Worm (Caenorhabditis elegans) whole organism, mixed stage, embryonic: Measurements from ENCODE around the gene C26F1.3.

Source experiments
- M03D4.4 ChIP-seq: sonication (generic microtip); optimal IDR thresholded peaks from 2 replicates; lab custom pipeline; 2017; ENCODE audit warnings: mild to moderate bottlenecking, missing genetic modification characterization, missing compliant biosample characterization
- bed-3 ChIP-seq: fragments of 200-800 bp; sonication (Bioruptor generic); optimal IDR thresholded peaks from 3 replicates; lab custom pipeline; 2018; ENCODE audit warnings: mild to moderate bottlenecking, missing genetic modification characterization, moderate library complexity, missing compliant biosample characterization
- blmp-1 ChIP-seq: fragments of 150-350 bp; optimal IDR thresholded peaks from 2 replicates; lab custom pipeline; 2014; ENCODE audit warnings: missing biosample characterization, missing genetic modification characterization
- ceh-39 ChIP-seq: fragments of 150-350 bp; optimal IDR thresholded peaks from 2 replicates; lab custom pipeline; 2014; ENCODE audit warnings: missing biosample characterization, missing genetic modification characterization
- ceh-43 ChIP-seq: fragments of 200-800 bp; sonication (Bioruptor generic); optimal IDR thresholded peaks from 2 replicates; lab custom pipeline; 2018; ENCODE audit warnings: mild to moderate bottlenecking, missing genetic modification characterization, moderate library complexity, missing compliant biosample characterization
- ceh-83 ChIP-seq: fragments of 200-800 bp; sonication (Bioruptor generic); optimal IDR thresholded peaks from 2 replicates; lab custom pipeline; 2018; ENCODE audit warnings: mild to moderate bottlenecking, missing genetic modification characterization, missing compliant biosample characterization
- ces-1 ChIP-seq: fragments of 150-350 bp; optimal IDR thresholded peaks from 2 replicates; lab custom pipeline; 2014; ENCODE audit warnings: missing biosample characterization, missing genetic modification reagents, missing genetic modification characterization
- cnd-1 ChIP-seq: fragments of 200-800 bp; sonication (Bioruptor generic); optimal IDR thresholded peaks from 2 replicates; lab custom pipeline; 2018; ENCODE audit warnings: mild to moderate bottlenecking, missing genetic modification characterization, missing compliant biosample characterization
- drap-1 ChIP-seq: fragments of 200-800 bp; sonication (Bioruptor generic); optimal IDR thresholded peaks from 3 replicates; lab custom pipeline; 2018; ENCODE audit warnings: mild to moderate bottlenecking, missing genetic modification characterization, missing compliant biosample characterization
- elt-3 ChIP-seq: fragments of 150-350 bp; optimal IDR thresholded peaks from 2 replicates; lab custom pipeline; 2014; ENCODE audit warnings: missing biosample characterization, missing genetic modification characterization
- flh-1 ChIP-seq: fragments of 200-800 bp; sonication (Bioruptor generic); optimal IDR thresholded peaks from 2 replicates; lab custom pipeline; 2018; ENCODE audit warnings: mild to moderate bottlenecking, missing genetic modification characterization, moderate library complexity, missing compliant biosample characterization
- ham-2 ChIP-seq: fragments of 200-800 bp; sonication (Bioruptor generic); optimal IDR thresholded peaks from 2 replicates; lab custom pipeline; 2018; ENCODE audit warnings: mild to moderate bottlenecking, missing genetic modification characterization, missing compliant biosample characterization
- lin-13 ChIP-seq: fragments of 150-350 bp; optimal IDR thresholded peaks from 2 replicates; lab custom pipeline; 2014; ENCODE audit warnings: missing biosample characterization, missing genetic modification characterization
- lin-32 ChIP-seq: fragments of 200-800 bp; sonication (Bioruptor generic); optimal IDR thresholded peaks from 2 replicates; lab custom pipeline; 2018; ENCODE audit warnings: mild to moderate bottlenecking, missing genetic modification characterization, missing compliant biosample characterization
- lsy-2 ChIP-seq: fragments of 150-350 bp; optimal IDR thresholded peaks from 2 replicates; lab custom pipeline; 2014; ENCODE audit warnings: missing biosample characterization, missing genetic modification characterization
- mab-5 ChIP-seq: fragments of 150-350 bp; optimal IDR thresholded peaks from 2 replicates; lab custom pipeline; 2014; ENCODE audit warnings: missing biosample characterization, missing genetic modification characterization
- mep-1 ChIP-seq: fragments of 150-350 bp; optimal IDR thresholded peaks from 2 replicates; lab custom pipeline; 2017; ENCODE audit warnings: missing biosample characterization, missing genetic modification reagents, missing genetic modification characterization, inconsistent platforms
- mls-2 ChIP-seq: sonication (generic microtip); optimal IDR thresholded peaks from 2 replicates; lab custom pipeline; 2016; ENCODE audit warnings: mild to moderate bottlenecking, missing genetic modification characterization, moderate library complexity, missing compliant biosample characterization
- nhr-2 ChIP-seq: fragments of 150-350 bp; optimal IDR thresholded peaks from 2 replicates; lab custom pipeline; 2014; ENCODE audit warnings: missing biosample characterization, missing genetic modification characterization
- nhr-237 ChIP-seq: fragments of 150-350 bp; optimal IDR thresholded peaks from 2 replicates; lab custom pipeline; 2014; ENCODE audit warnings: missing biosample characterization, missing genetic modification characterization
- nhr-28 ChIP-seq: fragments of 150-350 bp; optimal IDR thresholded peaks from 2 replicates; lab custom pipeline; 2014; ENCODE audit warnings: missing biosample characterization, missing genetic modification characterization
- nhr-76 ChIP-seq: sonication (generic microtip); optimal IDR thresholded peaks from 2 replicates; lab custom pipeline; 2017; ENCODE audit warnings: missing biosample characterization, missing genetic modification characterization
- pha-4 ChIP-seq: fragments of 150-350 bp; optimal IDR thresholded peaks from 2 replicates; lab custom pipeline; 2018; ENCODE audit warnings: missing biosample characterization, missing genetic modification reagents, missing genetic modification characterization
- sem-2 ChIP-seq: fragments of 200-800 bp; sonication (Bioruptor generic); optimal IDR thresholded peaks from 2 replicates; lab custom pipeline; 2018; ENCODE audit warnings: mild to moderate bottlenecking, missing genetic modification characterization, missing compliant biosample characterization
- snpc-4 ChIP-seq: fragments of 150-350 bp; optimal IDR thresholded peaks from 2 replicates; lab custom pipeline; 2014; ENCODE audit warnings: missing biosample characterization, missing genetic modification characterization
- sptf-1 ChIP-seq: sonication (generic microtip); optimal IDR thresholded peaks from 2 replicates; lab custom pipeline; 2017; ENCODE audit warnings: mild to moderate bottlenecking, missing genetic modification characterization, moderate library complexity, missing compliant biosample characterization
- tbx-8 ChIP-seq: fragments of 200-800 bp; sonication (Bioruptor generic); optimal IDR thresholded peaks from 2 replicates; lab custom pipeline; 2018; ENCODE audit warnings: mild to moderate bottlenecking, missing genetic modification characterization, moderate library complexity, missing compliant biosample characterization
- unc-120 ChIP-seq: sonication (generic microtip); optimal IDR thresholded peaks from 2 replicates; lab custom pipeline; 2017; ENCODE audit warnings: missing genetic modification characterization, missing compliant biosample characterization; ENCODE audit not compliant: poor library complexity, severe bottlenecking
- unc-39 ChIP-seq: fragments of 150-350 bp; optimal IDR thresholded peaks from 2 replicates; lab custom pipeline; 2014; ENCODE audit warnings: missing biosample characterization, missing genetic modification characterization
- unc-62 ChIP-seq: fragments of 150-350 bp; optimal IDR thresholded peaks from 2 replicates; lab custom pipeline; 2014; ENCODE audit warnings: missing biosample characterization, missing genetic modification reagents, missing genetic modification characterization
- zip-8 ChIP-seq: fragments of 150-350 bp; optimal IDR thresholded peaks from 2 replicates; lab custom pipeline; 2014; ENCODE audit warnings: missing biosample characterization, missing genetic modification characterization
- ztf-11 ChIP-seq: fragments of 150-350 bp; optimal IDR thresholded peaks from 2 replicates; lab custom pipeline; 2014; ENCODE audit warnings: missing biosample characterization, missing genetic modification characterization

C26F1.3 gene

ce11 chrV:7777098-7777497 is at the start of gene C26F1.3:
Gene C26F1.3 (plus strand): TSS chrV:7777300.
- no peak for TF ChIP-seq zip-8 (tag; lab: Kevin White, UChicago)
- TF ChIP-seq mls-2 (tag; lab: Kevin White, UChicago): no peak
- TF ChIP-seq pha-4 (tag; lab: Kevin White, UChicago): no peak

ce11 chrV:7728003-7728678 is 49.0 kb upstream of the C26F1.3 start:
- no peak for TF ChIP-seq elt-3
- TF ChIP-seq mab-5 (tag; lab: Kevin White, UChicago): peak; percentile 49
- TF ChIP-seq ham-2 (GFP tag; lab: Kevin White, UChicago): peak; percentile 64
- no peak for TF ChIP-seq unc-62 (GFP tag; lab: Kevin White, UChicago)
- no peak for TF ChIP-seq nhr-28 (tag; lab: Kevin White, UChicago)
- TF ChIP-seq pha-4 (tag; lab: Kevin White, UChicago): peak; percentile 16
- peak; percentile 97 for TF ChIP-seq unc-120 (tag; lab: Kevin White, UChicago)
- peak; percentile 50 for TF ChIP-seq blmp-1 (tag; lab: Kevin White, UChicago)
- TF ChIP-seq mep-1 (tag; lab: Kevin White, UChicago): no peak
- peak; percentile 93 for TF ChIP-seq ces-1
- TF ChIP-seq drap-1 (GFP tag; lab: Kevin White, UChicago): no peak
- peak; percentile 5 for TF ChIP-seq lsy-2 (tag; lab: Kevin White, UChicago)
- no peak for TF ChIP-seq cnd-1
- TF ChIP-seq mls-2 (tag; lab: Kevin White, UChicago): peak; percentile 58
- TF ChIP-seq sptf-1 (tag; lab: Kevin White, UChicago): peak; percentile 12
- no peak for TF ChIP-seq bed-3 (GFP tag; lab: Kevin White, UChicago)
- no peak for TF ChIP-seq unc-39 (tag; lab: Kevin White, UChicago)
- TF ChIP-seq ceh-39 (tag; lab: Kevin White, UChicago): no peak
- TF ChIP-seq ceh-43 (GFP tag; lab: Kevin White, UChicago): no peak

ce11 chrV:7728679-7729027 is 48.4 kb upstream of the C26F1.3 start, which contains the start of gene Y97E10C.1:
Gene Y97E10C.1 (plus strand): TSS chrV:7728879.
- TF ChIP-seq sem-2 (GFP tag; lab: Kevin White, UChicago) (no peak), cnd-1 (no peak), tbx-8 (GFP tag; lab: Kevin White, UChicago) (no peak), mep-1 (tag; lab: Kevin White, UChicago) (no peak), lin-32 (GFP tag; lab: Kevin White, UChicago) (no peak), elt-3 (no peak), zip-8 (tag; lab: Kevin White, UChicago) (no peak), ceh-43 (GFP tag; lab: Kevin White, UChicago) (no peak), nhr-28 (tag; lab: Kevin White, UChicago) (no peak), sptf-1 (tag; lab: Kevin White, UChicago) (no peak), ham-2 (GFP tag; lab: Kevin White, UChicago) (no peak), nhr-76 (no peak), lin-13 (tag; lab: Kevin White, UChicago) (no peak), nhr-237 (tag; lab: Kevin White, UChicago) (no peak), mab-5 (tag; lab: Kevin White, UChicago) (no peak)

- TF ChIP-seq snpc-4 (tag; lab: Kevin White, UChicago): no peak
- no peak for TF ChIP-seq nhr-237 (tag; lab: Kevin White, UChicago)
- TF ChIP-seq ham-2 (GFP tag; lab: Kevin White, UChicago): no peak
- TF ChIP-seq ceh-83 (GFP tag; lab: Kevin White, UChicago): peak; percentile 21
- TF ChIP-seq ces-1: no peak
- TF ChIP-seq lin-13 (tag; lab: Kevin White, UChicago): no peak
- peak; percentile 5 for TF ChIP-seq drap-1 (GFP tag; lab: Kevin White, UChicago)
- TF ChIP-seq mls-2 (tag; lab: Kevin White, UChicago): peak; percentile 39
- TF ChIP-seq M03D4.4 (tag; lab: Kevin White, UChicago): no peak
- TF ChIP-seq ztf-11 (tag; lab: Kevin White, UChicago): no peak
- TF ChIP-seq blmp-1 (tag; lab: Kevin White, UChicago): no peak
- TF ChIP-seq tbx-8 (GFP tag; lab: Kevin White, UChicago): no peak
- TF ChIP-seq lsy-2 (tag; lab: Kevin White, UChicago): no peak
- TF ChIP-seq sptf-1 (tag; lab: Kevin White, UChicago): peak; percentile 34
- no peak for TF ChIP-seq nhr-2
- TF ChIP-seq flh-1 (GFP tag; lab: Kevin White, UChicago): no peak
- no peak for TF ChIP-seq nhr-28 (tag; lab: Kevin White, UChicago)
- TF ChIP-seq unc-62 (GFP tag; lab: Kevin White, UChicago): no peak
- no peak for TF ChIP-seq nhr-76
Observed at ce11 chrV:7730488-7730887, 46.6 kb upstream of the C26F1.3 start.
